Worm (Caenorhabditis elegans) whole organism, L2 larva: ENCODE data around the gene oac-3.

Experiments
- crh-2 ChIP-seq: sonication (generic microtip); optimal IDR thresholded peaks from 2 replicates; lab custom pipeline; 2017; ENCODE audit warnings: missing biosample characterization, missing genetic modification characterization
- egl-27 ChIP-seq: sonication (generic microtip); optimal IDR thresholded peaks from 3 replicates; lab custom pipeline; 2017; ENCODE audit warnings: missing biosample characterization, missing genetic modification reagents, missing genetic modification characterization
- fos-1 ChIP-seq: fragments of 150-350 bp; optimal IDR thresholded peaks from 2 replicates; lab custom pipeline; 2014; ENCODE audit warnings: missing biosample characterization, missing genetic modification characterization
- lin-13 ChIP-seq: fragments of 150-350 bp; optimal IDR thresholded peaks from 2 replicates; lab custom pipeline; 2014; ENCODE audit warnings: missing biosample characterization, missing genetic modification reagents, missing genetic modification characterization
- mab-5 ChIP-seq: fragments of 150-350 bp; optimal IDR thresholded peaks from 2 replicates; lab custom pipeline; 2014; ENCODE audit warnings: missing biosample characterization, missing genetic modification characterization
- nhr-12 ChIP-seq: fragments of 150-350 bp; optimal IDR thresholded peaks from 2 replicates; lab custom pipeline; 2014; ENCODE audit warnings: missing biosample characterization, missing genetic modification characterization
- nhr-25 ChIP-seq: fragments of 150-350 bp; sonication (generic microtip); optimal IDR thresholded peaks from 3 replicates; lab custom pipeline; 2014; ENCODE audit warnings: missing biosample characterization, missing genetic modification characterization
- unc-39 ChIP-seq: fragments of 150-350 bp; optimal IDR thresholded peaks from 2 replicates; lab custom pipeline; 2014; ENCODE audit warnings: missing biosample characterization, missing genetic modification characterization

- TF ChIP-seq lin-13 (GFP tag; lab: Kevin White, UChicago), result no peak
- no peak for TF ChIP-seq unc-39 (tag; lab: Kevin White, UChicago)
- no peak for TF ChIP-seq mab-5 (tag; lab: Kevin White, UChicago)
- TF ChIP-seq crh-2 (tag; lab: Kevin White, UChicago), result no peak
- TF ChIP-seq fos-1 (tag; lab: Kevin White, UChicago), result no peak
- no peak for TF ChIP-seq egl-27
- no peak for TF ChIP-seq nhr-25 (tag; lab: Kevin White, UChicago)
- TF ChIP-seq nhr-12, result no peak
Observed at ce11 chrV:13863700-13864099, 35.6 kb upstream of the oac-3 start.
